Fruit fly (Drosophila melanogaster) whole organism, embryonic: ENCODE results near the gene CG31064.
A peak's percentile ranks its signal among the peaks of the same experiment; 100 is the strongest.

Experiments
- Bdp1 ChIP-seq: fragments of 200-800 bp; sonication (Bioruptor generic); optimal IDR thresholded peaks from 3 replicates; lab custom pipeline; 2016; ENCODE audit warnings: missing biosample characterization, missing genetic modification characterization
- CG10321 ChIP-seq: fragments of 200-800 bp; sonication (Bioruptor generic); IDR thresholded peaks from 2 replicates; pipeline ENCODE4 v1.3.6; 2022; ENCODE audit warnings: missing biosample characterization, missing genetic modification characterization
- CG10431 ChIP-seq: fragments of 200-800 bp; sonication (Bioruptor generic); optimal IDR thresholded peaks from 3 replicates; lab custom pipeline; 2018; ENCODE audit warnings: missing biosample characterization, mild to moderate bottlenecking, missing genetic modification characterization
- CG10543 ChIP-seq: fragments of 200-800 bp; sonication (Bioruptor generic); optimal IDR thresholded peaks from 3 replicates; lab custom pipeline; 2017; ENCODE audit warnings: missing biosample characterization, mild to moderate bottlenecking, missing genetic modification characterization, moderate library complexity
- CG11398 ChIP-seq: fragments of 200-800 bp; sonication (Bioruptor generic); optimal IDR thresholded peaks from 2 replicates; lab custom pipeline; 2016; ENCODE audit warnings: missing biosample characterization, missing genetic modification characterization
- CG11560 ChIP-seq: fragments of 200-800 bp; sonication (Bioruptor generic); IDR thresholded peaks from 3 replicates; pipeline ENCODE4 v1.3.6; 2022; ENCODE audit warnings: missing biosample characterization, missing genetic modification characterization
- CG14710 ChIP-seq: fragments of 200-800 bp; sonication (Bioruptor generic); optimal IDR thresholded peaks from 3 replicates; lab custom pipeline; 2019; ENCODE audit warnings: missing biosample characterization, mild to moderate bottlenecking, missing genetic modification characterization, moderate library complexity
- CG15269 ChIP-seq: fragments of 200-800 bp; sonication (Bioruptor generic); optimal IDR thresholded peaks from 2 replicates; lab custom pipeline; 2018; ENCODE audit warnings: missing biosample characterization, mild to moderate bottlenecking, missing genetic modification characterization, moderate library complexity
- CG15479 ChIP-seq: fragments of 200-800 bp; sonication (Bioruptor generic); optimal IDR thresholded peaks from 3 replicates; lab custom pipeline; 2019; ENCODE audit warnings: missing biosample characterization, mild to moderate bottlenecking, missing genetic modification characterization, moderate library complexity
- CG16863 ChIP-seq: fragments of 200-800 bp; sonication (Bioruptor generic); optimal IDR thresholded peaks from 3 replicates; lab custom pipeline; 2016; ENCODE audit warnings: missing biosample characterization, missing genetic modification characterization
- CG17359 ChIP-seq: fragments of 200-800 bp; sonication (Bioruptor generic); optimal IDR thresholded peaks from 3 replicates; lab custom pipeline; 2018; ENCODE audit warnings: missing biosample characterization, mild to moderate bottlenecking, missing genetic modification characterization, moderate library complexity
- CG2875 ChIP-seq: fragments of 200-800 bp; sonication (Bioruptor generic); optimal IDR thresholded peaks from 2 replicates; lab custom pipeline; 2017; ENCODE audit warnings: missing biosample characterization, mild to moderate bottlenecking, missing genetic modification characterization, missing genetic modification reagents
- CG32772 ChIP-seq: fragments of 200-800 bp; sonication (Bioruptor generic); IDR thresholded peaks from 2 replicates; pipeline ENCODE4 v1.3.6; 2022; ENCODE audit warnings: missing biosample characterization, missing genetic modification characterization
- CG3407 ChIP-seq: fragments of 200-800 bp; sonication (Bioruptor generic); optimal IDR thresholded peaks from 2 replicates; lab custom pipeline; 2018; ENCODE audit warnings: missing biosample characterization, mild to moderate bottlenecking, missing genetic modification characterization
- CG4730 ChIP-seq: fragments of 200-800 bp; sonication (Bioruptor generic); IDR thresholded peaks from 2 replicates; pipeline ENCODE4 v1.3.6; 2022; ENCODE audit warnings: missing biosample characterization, missing genetic modification characterization
- CG4854 ChIP-seq: fragments of 200-800 bp; sonication (Bioruptor generic); optimal IDR thresholded peaks from 2 replicates; lab custom pipeline; 2016; ENCODE audit warnings: missing biosample characterization, missing genetic modification characterization, inconsistent platforms
- CG7839 ChIP-seq: fragments of 200-800 bp; sonication (Bioruptor generic); optimal IDR thresholded peaks from 3 replicates; lab custom pipeline; 2018; ENCODE audit warnings: missing biosample characterization, mild to moderate bottlenecking, missing genetic modification characterization, moderate library complexity
- CG9609 ChIP-seq: fragments of 200-800 bp; sonication (Bioruptor generic); optimal IDR thresholded peaks from 3 replicates; lab custom pipeline; 2016; ENCODE audit warnings: missing biosample characterization, missing genetic modification characterization
- CG9797 ChIP-seq: fragments of 200-800 bp; sonication (Bioruptor generic); optimal IDR thresholded peaks from 3 replicates; lab custom pipeline; 2018; ENCODE audit warnings: missing biosample characterization, mild to moderate bottlenecking, missing genetic modification characterization
- CkIIα-i1 ChIP-seq: fragments of 200-800 bp; sonication (Bioruptor generic); IDR thresholded peaks from 2 replicates; pipeline ENCODE4 v1.3.6; 2022; ENCODE audit warnings: missing biosample characterization, missing genetic modification characterization
- Lhr ChIP-seq: fragments of 200-800 bp; sonication (Bioruptor generic); optimal IDR thresholded peaks from 3 replicates; lab custom pipeline; 2017; ENCODE audit warnings: mild to moderate bottlenecking, missing biosample characterization, missing genetic modification reagents, missing genetic modification characterization
- Max ChIP-seq: fragments of 200-800 bp; sonication (Bioruptor generic); optimal IDR thresholded peaks from 2 replicates; lab custom pipeline; 2016; ENCODE audit warnings: missing biosample characterization, mild to moderate bottlenecking, missing genetic modification characterization
- NFAT ChIP-seq: fragments of 200-800 bp; sonication (Bioruptor generic); IDR thresholded peaks from 2 replicates; pipeline ENCODE4 v1.3.6; 2022; ENCODE audit warnings: missing biosample characterization, missing genetic modification characterization
- NfI ChIP-seq: fragments of 200-800 bp; sonication (Bioruptor generic); optimal IDR thresholded peaks from 3 replicates; lab custom pipeline; 2018; ENCODE audit warnings: missing biosample characterization, mild to moderate bottlenecking, missing genetic modification characterization, moderate library complexity
- PHDP ChIP-seq: fragments of 200-800 bp; sonication (Bioruptor generic); optimal IDR thresholded peaks from 3 replicates; lab custom pipeline; 2018; ENCODE audit warnings: missing biosample characterization, mild to moderate bottlenecking, missing genetic modification characterization, moderate library complexity
- Sin3A ChIP-seq: fragments of >200 bp; optimal IDR thresholded peaks from 2 replicates; lab custom pipeline; 2018
- Six4 ChIP-seq: fragments of 200-800 bp; sonication (Bioruptor generic); optimal IDR thresholded peaks from 2 replicates; lab custom pipeline; 2016; ENCODE audit warnings: missing biosample characterization, missing genetic modification characterization
- Spps ChIP-seq: fragments of 200-800 bp; sonication (Bioruptor generic); optimal IDR thresholded peaks from 2 replicates; lab custom pipeline; 2018; ENCODE audit warnings: missing biosample characterization, mild to moderate bottlenecking, missing genetic modification characterization
- Stat92E ChIP-seq, 3 experiments: fragments of >200 bp in 2 of 3; fragments of 200-800 bp in 1 of 3; sonication (Bioruptor generic) in 1 of 3; optimal IDR thresholded peaks; 2 replicates each; lab custom pipeline; 2017 to 2019; ENCODE audit warnings: missing biosample characterization in 3 of 3, missing genetic modification characterization in 3 of 3, mild to moderate bottlenecking in 1 of 3, moderate library complexity in 1 of 3
- Taf1 ChIP-seq: fragments of 200-800 bp; sonication (Bioruptor generic); IDR thresholded peaks from 2 replicates; pipeline ENCODE4 v1.3.6; 2022; ENCODE audit warnings: missing biosample characterization, missing genetic modification characterization
- amos ChIP-seq: fragments of 200-800 bp; sonication (Bioruptor generic); IDR thresholded peaks from 2 replicates; pipeline ENCODE4 v1.3.6; 2022; ENCODE audit warnings: missing biosample characterization, missing genetic modification characterization; ENCODE audit not compliant: partially characterized antibody
- crp ChIP-seq, 2 experiments: fragments of 200-800 bp; sonication (Bioruptor generic); optimal IDR thresholded peaks; 2 replicates in 1 of 2; 3 replicates in 1 of 2; lab custom pipeline; 2017; ENCODE audit warnings: missing biosample characterization in 2 of 2, missing genetic modification characterization in 2 of 2, mild to moderate bottlenecking in 1 of 2, moderate library complexity in 1 of 2
- dati ChIP-seq: fragments of 200-800 bp; sonication (Bioruptor generic); IDR thresholded peaks from 2 replicates; pipeline ENCODE4 v1.3.6; 2022; ENCODE audit warnings: missing biosample characterization, missing genetic modification characterization
- dpn ChIP-seq, 2 experiments: fragments of 200-800 bp; sonication (Bioruptor generic); optimal IDR thresholded peaks; 3 replicates each; lab custom pipeline; 2016; ENCODE audit warnings: missing biosample characterization in 2 of 2, missing genetic modification characterization in 2 of 2
- fd64A ChIP-seq: fragments of 200-800 bp; sonication (Bioruptor generic); optimal IDR thresholded peaks from 3 replicates; lab custom pipeline; 2018; ENCODE audit warnings: missing biosample characterization, mild to moderate bottlenecking, missing genetic modification characterization
- fru ChIP-seq: fragments of >200 bp; optimal IDR thresholded peaks from 2 replicates; lab custom pipeline; 2017
- gce ChIP-seq: fragments of 200-800 bp; sonication (Bioruptor generic); IDR thresholded peaks from 3 replicates; pipeline ENCODE4 v1.3.6; 2022; ENCODE audit warnings: missing biosample characterization, missing genetic modification characterization
- nmo ChIP-seq: fragments of 200-800 bp; sonication (Bioruptor generic); optimal IDR thresholded peaks from 2 replicates; lab custom pipeline; 2018; ENCODE audit warnings: missing biosample characterization, mild to moderate bottlenecking, missing genetic modification characterization, moderate library complexity
- org-1 ChIP-seq: fragments of 200-800 bp; sonication (Bioruptor generic); optimal IDR thresholded peaks from 2 replicates; lab custom pipeline; 2017; ENCODE audit warnings: missing biosample characterization, missing genetic modification characterization
- pan ChIP-seq, 4 experiments: fragments of >200 bp in 3 of 4; fragments of 200-800 bp in 1 of 4; sonication (Bioruptor generic) in 1 of 4; optimal IDR thresholded peaks in 3 of 4; IDR thresholded peaks in 1 of 4; 2 replicates each; pipeline versions ENCODE4 v1.3.6 to Lab custom; 2017 to 2022; ENCODE audit warnings: missing biosample characterization in 2 of 4, missing genetic modification characterization in 2 of 4, mixed read lengths in 1 of 4
- sc ChIP-seq, 3 experiments: fragments of >200 bp in 2 of 3; fragments of 200-800 bp in 1 of 3; sonication (Bioruptor generic) in 1 of 3; optimal IDR thresholded peaks; 2 replicates in 2 of 3; 3 replicates in 1 of 3; lab custom pipeline; 2017; ENCODE audit warnings: mild to moderate bottlenecking in 1 of 3, missing biosample characterization in 1 of 3, missing genetic modification characterization in 1 of 3, missing genetic modification reagents in 1 of 3
- slou ChIP-seq: fragments of 200-800 bp; sonication (Bioruptor generic); optimal IDR thresholded peaks from 3 replicates; lab custom pipeline; 2016; ENCODE audit warnings: missing biosample characterization, missing genetic modification characterization
- slp2 ChIP-seq: fragments of 200-800 bp; sonication (Bioruptor generic); optimal IDR thresholded peaks from 2 replicates; lab custom pipeline; 2016; ENCODE audit warnings: missing biosample characterization, missing genetic modification characterization
- tap ChIP-seq: fragments of 200-800 bp; optimal IDR thresholded peaks from 3 replicates; lab custom pipeline; 2019; ENCODE audit warnings: missing biosample characterization, mild to moderate bottlenecking, missing genetic modification characterization, moderate library complexity
- tup ChIP-seq: fragments of 200-800 bp; sonication (Bioruptor generic); optimal IDR thresholded peaks from 2 replicates; lab custom pipeline; 2016; ENCODE audit warnings: missing biosample characterization, mild to moderate bottlenecking, missing genetic modification characterization, moderate library complexity
- twi ChIP-seq: fragments of 200-800 bp; optimal IDR thresholded peaks from 2 replicates; lab custom pipeline; 2019; ENCODE audit warnings: missing biosample characterization, mild to moderate bottlenecking, missing genetic modification characterization, moderate library complexity
- zfh2 ChIP-seq: fragments of 200-800 bp; sonication (Bioruptor generic); optimal IDR thresholded peaks from 2 replicates; lab custom pipeline; 2016; ENCODE audit warnings: missing biosample characterization, missing genetic modification characterization

CG31064 gene

DNA sequence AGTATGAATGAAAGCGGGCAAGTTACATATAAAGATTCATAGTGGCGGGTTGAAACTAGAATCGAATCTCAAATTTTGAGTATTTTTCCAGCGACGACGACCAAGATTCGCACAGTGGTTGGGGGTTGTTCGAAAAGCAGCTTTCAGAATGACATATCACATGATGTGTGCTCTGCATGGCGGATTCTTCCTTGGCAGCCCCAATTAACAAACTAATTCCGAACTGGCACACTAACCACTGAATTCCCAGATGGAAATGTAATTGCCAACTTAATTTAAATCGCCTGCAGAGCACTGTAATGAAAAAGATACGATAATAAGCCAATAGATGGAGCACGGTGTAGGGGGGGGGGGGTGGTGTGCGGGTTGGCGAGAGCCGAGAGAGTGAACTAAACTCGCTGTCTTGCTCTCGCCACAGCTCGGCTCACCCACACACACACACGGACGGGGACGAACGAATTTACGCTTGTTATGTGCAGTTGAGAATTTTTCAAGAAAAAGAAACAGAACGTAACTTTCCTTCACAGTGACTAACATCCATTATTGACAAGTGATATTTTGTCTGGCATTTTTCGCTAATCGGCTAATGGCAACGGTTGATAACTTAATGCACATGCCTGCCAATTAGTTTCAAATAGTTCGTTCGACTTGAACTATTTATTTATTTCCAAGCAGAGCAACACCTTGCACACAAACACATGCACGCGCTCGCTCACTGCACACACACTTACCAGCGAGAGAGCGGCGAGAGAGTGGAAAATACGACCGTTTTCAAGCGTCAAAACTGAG, 42.3 kb upstream of the CG31064 start (continued):
- no peak for TF ChIP-seq pan (optimal IDR thresholded peaks at IDR 0.05; lab: Kevin White, UChicago)
- TF ChIP-seq pan (GFP tag; optimal IDR thresholded peaks at IDR 0.05 in 1 of 2, IDR thresholded peaks at IDR 0.05 in 1 of 2) = peak in 1 of 2 experiments; percentile 98
- TF ChIP-seq NFAT (GFP tag; lab: Robert Waterston, UW) = peak; percentile 97
- peak in 1 of 2 experiments; percentile 68 for TF ChIP-seq crp (GFP tag; optimal IDR thresholded peaks at IDR 0.05; lab: Kevin White, UChicago)
- peak; percentile 95 for TF ChIP-seq CG4730 (GFP tag; lab: Robert Waterston, UW)
- peak; percentile 97 for TF ChIP-seq CG32772 (GFP tag; lab: Robert Waterston, UW)
- peak; percentile 85 for TF ChIP-seq CG11560
- TF ChIP-seq CG2875 (GFP tag; lab: Kevin White, UChicago) = peak; percentile 89
- TF ChIP-seq amos (GFP tag; lab: Robert Waterston, UW) = peak; percentile 56; the same call in 1 of the 2 replicates
- TF ChIP-seq slou (GFP tag; lab: Kevin White, UChicago) = peak; percentile 75
- TF ChIP-seq NfI (GFP tag; lab: Kevin White, UChicago) = peak; percentile 96
- peak; percentile 97 for TF ChIP-seq CG7839 (tag; lab: Kevin White, UChicago)
- peak; percentile 80 for TF ChIP-seq tup
- TF ChIP-seq CG15269 = peak; percentile 97
- peak; percentile 89 for TF ChIP-seq Max
- TF ChIP-seq tap (tag; lab: Kevin White, UChicago) = peak; percentile 86
- TF ChIP-seq dati (GFP tag; lab: Robert Waterston, UW) = peak; percentile 94
- TF ChIP-seq Taf1 = peak; percentile 95
- no peak for TF ChIP-seq CG9797
- TF ChIP-seq zfh2 (GFP tag; lab: Kevin White, UChicago) = peak; percentile 96
- TF ChIP-seq CkIIα-i1 = peak; percentile 87
- peak; percentile 90 for TF ChIP-seq CG10543 (GFP tag; lab: Kevin White, UChicago)
- TF ChIP-seq PHDP (tag; lab: Kevin White, UChicago) = peak; percentile 97
- no peak for TF ChIP-seq CG15479 (GFP tag; lab: Kevin White, UChicago)
- TF ChIP-seq nmo (GFP tag; lab: Kevin White, UChicago) = peak; percentile 94
- peak; percentile 67 for TF ChIP-seq twi
- TF ChIP-seq gce = peak; percentile 96
- TF ChIP-seq CG9609 (GFP tag; lab: Kevin White, UChicago) = peak; percentile 97
- peak; percentile 92 for TF ChIP-seq slp2 (GFP tag; lab: Kevin White, UChicago)
- TF ChIP-seq CG3407 = peak; percentile 91
- TF ChIP-seq CG10431 (GFP tag; lab: Kevin White, UChicago) = peak; percentile 33
- TF ChIP-seq Stat92E (GFP tag; optimal IDR thresholded peaks at IDR 0.05; lab: Kevin White, UChicago) = peak in 1 of 3 experiments; percentile 63
- peak; percentile 94 for TF ChIP-seq CG16863 (GFP tag; lab: Kevin White, UChicago)
- peak; percentile 59 for TF ChIP-seq fru (lab: Kevin White, UChicago)
- peak; percentile 72 for TF ChIP-seq CG14710 (tag; lab: Kevin White, UChicago)
- TF ChIP-seq Sin3A (lab: Kevin White, UChicago) = no peak
- peak; percentile 91 for TF ChIP-seq CG4854 (GFP tag; lab: Kevin White, UChicago)
- peak; percentile 74 for TF ChIP-seq CG10321
- no peak for TF ChIP-seq sc (optimal IDR thresholded peaks at IDR 0.05; lab: Kevin White, UChicago)
- TF ChIP-seq sc (GFP tag; optimal IDR thresholded peaks at IDR 0.05; lab: Kevin White, UChicago) = peak; percentile 90
- peak; percentile 66 for TF ChIP-seq Lhr (GFP tag; lab: Kevin White, UChicago)
- peak; percentile 77 for TF ChIP-seq Spps (tag; lab: Kevin White, UChicago)
- TF ChIP-seq fd64A (GFP tag; lab: Kevin White, UChicago) = peak; percentile 92
- TF ChIP-seq org-1 (GFP tag; lab: Kevin White, UChicago) = peak; percentile 97
- peak; percentile 92 for TF ChIP-seq CG11398 (GFP tag; lab: Kevin White, UChicago)
- peak; percentile 92 to 98 for TF ChIP-seq dpn (GFP tag; optimal IDR thresholded peaks at IDR 0.05; lab: Kevin White, UChicago)
- TF ChIP-seq Six4 = peak; percentile 92
- peak; percentile 89 for TF ChIP-seq Bdp1
- TF ChIP-seq CG17359 (tag; lab: Kevin White, UChicago) = peak; percentile 96
